Worm (Caenorhabditis elegans): ENCODE data around the gene Y15E3A.5.

Y15E3A.5 gene

DNA sequence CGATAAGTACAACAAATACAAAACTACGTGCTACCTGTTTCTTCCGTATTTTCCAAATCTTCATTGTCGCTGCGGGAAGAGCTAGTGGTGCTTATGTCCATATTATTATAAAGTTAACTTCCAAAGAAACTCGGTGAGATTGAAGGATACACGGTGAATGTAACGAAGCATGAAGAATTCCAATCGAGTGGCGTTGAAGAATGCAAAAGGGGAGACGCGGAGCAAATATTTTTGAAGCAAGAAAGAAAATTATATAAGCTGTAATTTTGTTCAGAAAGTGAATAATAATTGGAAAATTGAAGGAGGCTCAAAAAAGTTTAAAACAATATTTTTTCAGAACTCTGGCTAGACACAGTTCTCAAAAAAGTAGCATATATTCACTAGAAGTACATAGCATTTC lies 14.6 kb upstream of the Y15E3A.5 start, which contains the start of gene Y15E3A.3:
Gene Y15E3A.3 (minus strand): TSS at position 101 of the 400 bp plus-strand sequence.
- TF ChIP-seq nhr-21 (tag; optimal IDR thresholded peaks at IDR 0.05) (no peak), dmd-4 (tag; optimal IDR thresholded peaks at IDR 0.05) (no peak), alr-1 (tag; optimal IDR thresholded peaks at IDR 0.05) (no peak), Y55F3AM.14 (GFP tag; optimal IDR thresholded peaks at IDR 0.05) (no peak), nhr-129 (tag; optimal IDR thresholded peaks at IDR 0.05) (no peak)

DNA sequence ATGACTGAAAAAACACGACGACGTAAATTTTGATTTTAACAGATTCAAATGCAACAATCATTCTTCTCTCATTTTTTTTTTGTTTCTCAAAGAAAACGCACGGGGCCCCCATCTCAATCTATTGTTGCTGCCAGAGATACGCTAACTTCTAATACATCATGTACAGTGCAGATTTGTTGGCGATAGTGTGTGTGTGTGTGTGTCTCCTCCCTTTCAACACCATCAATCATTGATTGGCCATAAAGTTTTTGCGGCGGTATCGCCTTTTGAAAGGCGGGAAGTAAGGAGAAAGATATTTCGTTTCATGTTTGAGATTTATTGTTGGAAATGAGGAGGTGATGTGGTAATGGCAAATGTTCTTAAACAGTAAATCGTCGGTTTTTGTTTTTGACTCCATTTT lies 13.1 kb upstream of the Y15E3A.5 start:
- TF ChIP-seq mab-5 (tag; optimal IDR thresholded peaks at IDR 0.05) = no peak
- TF ChIP-seq mbf-1 (tag; optimal IDR thresholded peaks at IDR 0.05) = no peak
- peak; percentile 7 for TF ChIP-seq nhr-6 (tag; optimal IDR thresholded peaks at IDR 0.05)
- TF ChIP-seq nhr-25 (tag; optimal IDR thresholded peaks at IDR 0.05) = peak; percentile 81
- no peak for TF ChIP-seq unc-39 (tag; optimal IDR thresholded peaks at IDR 0.05)
- TF ChIP-seq blmp-1 (tag; optimal IDR thresholded peaks at IDR 0.05; ENCODE audit: insufficient read depth) = peak; percentile 51
- peak; percentile 42 for TF ChIP-seq crh-2 (tag; optimal IDR thresholded peaks at IDR 0.05)
- peak; percentile 69 for TF ChIP-seq sma-9 (GFP tag; optimal IDR thresholded peaks at IDR 0.05)
- TF ChIP-seq sma-9 (tag; optimal IDR thresholded peaks at IDR 0.05) = no peak
- TF ChIP-seq zag-1 (tag; optimal IDR thresholded peaks at IDR 0.05) = no peak
- peak; percentile 78 for TF ChIP-seq ceh-16 (tag; optimal IDR thresholded peaks at IDR 0.05)
- TF ChIP-seq nhr-23 (tag; optimal IDR thresholded peaks at IDR 0.05) = peak; percentile 10
- peak; percentile 32 for TF ChIP-seq sma-3 (GFP tag; optimal IDR thresholded peaks at IDR 0.05)

- no peak for TF ChIP-seq elt-3 (tag; optimal IDR thresholded peaks at IDR 0.05)
- TF ChIP-seq F13H6.1 (tag; optimal IDR thresholded peaks at IDR 0.05) = no peak
- TF ChIP-seq alr-1 (tag; optimal IDR thresholded peaks at IDR 0.05) = no peak
- no peak for TF ChIP-seq lsy-2 (tag; optimal IDR thresholded peaks at IDR 0.05)
- TF ChIP-seq egl-27 (tag; optimal IDR thresholded peaks at IDR 0.05) = no peak
- no peak for TF ChIP-seq lin-39 (tag; optimal IDR thresholded peaks at IDR 0.05)
- TF ChIP-seq crh-2 (tag; optimal IDR thresholded peaks at IDR 0.05) = no peak
- TF ChIP-seq unc-62 (GFP tag; optimal IDR thresholded peaks at IDR 0.05) = no peak
- TF ChIP-seq mab-5 (tag; optimal IDR thresholded peaks at IDR 0.05) = no peak
- no peak for TF ChIP-seq nhr-77 (tag; optimal IDR thresholded peaks at IDR 0.05)
- TF ChIP-seq ztf-1 (GFP tag; conservative IDR thresholded peaks at IDR 0.05) = no peak
- TF ChIP-seq nhr-237 (tag; optimal IDR thresholded peaks at IDR 0.05) = no peak
- TF ChIP-seq unc-55 (GFP tag; optimal IDR thresholded peaks at IDR 0.05) = no peak
- TF ChIP-seq unc-39 (tag; optimal IDR thresholded peaks at IDR 0.05) = no peak
- no peak for TF ChIP-seq ztf-11 (tag; optimal IDR thresholded peaks at IDR 0.05)
Observed at ce11 chrX:15328343-15328742, 12.0 kb upstream of the Y15E3A.5 start.

ce11 chrX:15330664-15331063 lies 9.7 kb upstream of the Y15E3A.5 start, which contains the start of gene Y15E3A.4:
Y15E3A.4 (plus strand) TSS chrX:15330964.
- no peak for TF ChIP-seq lin-13 (GFP tag; optimal IDR thresholded peaks at IDR 0.05)
- no peak for TF ChIP-seq lin-11 (tag; optimal IDR thresholded peaks at IDR 0.05)
- TF ChIP-seq ztf-4 (tag; optimal IDR thresholded peaks at IDR 0.05) = no peak
- no peak for TF ChIP-seq sem-4 (tag; optimal IDR thresholded peaks at IDR 0.05)

DNA sequence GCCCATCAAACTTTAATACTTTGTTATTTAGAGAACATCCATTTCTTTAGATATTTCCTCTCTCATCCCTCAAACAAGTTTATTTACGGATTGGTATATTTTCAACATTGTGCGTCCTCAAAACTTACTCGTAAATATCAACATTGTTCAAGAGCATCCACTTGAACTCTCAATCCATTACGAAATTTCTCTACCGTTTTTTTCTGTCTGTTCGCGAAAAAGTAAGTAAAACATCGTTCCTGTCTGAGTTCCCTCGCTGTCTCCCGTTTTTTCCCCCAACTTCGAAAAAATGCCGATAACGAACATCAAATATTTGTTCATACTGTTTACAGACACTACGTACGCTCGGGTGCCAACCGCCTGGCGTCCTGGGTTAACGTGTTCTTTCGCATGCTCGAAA lies 5.5 kb upstream of the Y15E3A.5 start:
- peak; percentile 13 for TF ChIP-seq nhr-129 (tag; optimal IDR thresholded peaks at IDR 0.05)
- TF ChIP-seq ama-1 (optimal IDR thresholded peaks at IDR 0.05) = no peak
- peak; percentile 60 for TF ChIP-seq sma-9 (GFP tag; optimal IDR thresholded peaks at IDR 0.05)
- TF ChIP-seq sma-9 (tag; optimal IDR thresholded peaks at IDR 0.05) = no peak
- no peak for TF ChIP-seq ztf-11 (tag; optimal IDR thresholded peaks at IDR 0.05)

- TF ChIP-seq nhr-25 (tag; optimal IDR thresholded peaks at IDR 0.05) (no peak), R02D3.7 (tag; optimal IDR thresholded peaks at IDR 0.05) (no peak), peb-1 (tag; optimal IDR thresholded peaks at IDR 0.05) (no peak), nhr-10 (tag; optimal IDR thresholded peaks at IDR 0.05) (no peak), crh-2 (tag; optimal IDR thresholded peaks at IDR 0.05) (no peak), nhr-129 (tag; optimal IDR thresholded peaks at IDR 0.05) (no peak), ama-1 (optimal IDR thresholded peaks at IDR 0.05) (no peak), nhr-6 (tag; optimal IDR thresholded peaks at IDR 0.05) (no peak), nhr-77 (tag; optimal IDR thresholded peaks at IDR 0.05) (no peak), aly-2 (tag; optimal IDR thresholded peaks at IDR 0.05) (no peak), nhr-23 (tag; optimal IDR thresholded peaks at IDR 0.05) (no peak), ceh-16 (tag; optimal IDR thresholded peaks at IDR 0.05) (no peak), lin-39 (tag; optimal IDR thresholded peaks at IDR 0.05) (no peak), ztf-4 (tag; optimal IDR thresholded peaks at IDR 0.05) (no peak), mbf-1 (tag; optimal IDR thresholded peaks at IDR 0.05) (no peak), zag-1 (tag; optimal IDR thresholded peaks at IDR 0.05) (no peak)
Observed at ce11 chrX:15335636-15336035, 4.7 kb upstream of the Y15E3A.5 start.
